Worm (Caenorhabditis elegans) whole organism, L4/young adult: Measurements from ENCODE around the gene E03H12.7.

Experiments used
- dao-5 ChIP-seq: sonication (generic microtip); optimal IDR thresholded peaks from 2 replicates; lab custom pipeline; 2016; ENCODE audit warnings: missing genotype, missing genetic modification characterization, moderate library complexity, missing compliant biosample characterization
- him-1 ChIP-seq: sonication (generic microtip); optimal IDR thresholded peaks from 2 replicates; lab custom pipeline; 2016; ENCODE audit warnings: missing genotype, missing genetic modification reagents, missing genetic modification characterization, missing compliant biosample characterization

- TF ChIP-seq dao-5: no peak
- TF ChIP-seq him-1: no peak
Measured at ce11 chrIV:4941681-4942080, 46.8 kb downstream of the E03H12.7 start, which contains the start of gene Y9C9A.5.
